Worm (Caenorhabditis elegans) whole organism, late embryonic: ENCODE measurements around the gene Y76B12C.6.

Source experiments
- C08G9.2 ChIP-seq: sonication (generic microtip); optimal IDR thresholded peaks from 2 replicates; lab custom pipeline; 2016; ENCODE audit warnings: mild to moderate bottlenecking, missing genetic modification characterization, moderate library complexity, missing compliant biosample characterization
- C38D4.7 ChIP-seq: fragments of 200-800 bp; sonication (Bioruptor generic); optimal IDR thresholded peaks from 2 replicates; lab custom pipeline; 2018; ENCODE audit warnings: mild to moderate bottlenecking, missing genetic modification characterization, moderate library complexity, missing compliant biosample characterization
- F13H6.1 ChIP-seq: sonication (generic microtip); optimal IDR thresholded peaks from 2 replicates; lab custom pipeline; 2016; ENCODE audit warnings: missing genetic modification characterization, missing compliant biosample characterization
- T23F11.4 ChIP-seq: fragments of 200-800 bp; sonication (Bioruptor generic); optimal IDR thresholded peaks from 2 replicates; lab custom pipeline; 2018; ENCODE audit warnings: mild to moderate bottlenecking, missing genetic modification characterization, missing compliant biosample characterization
- Y22D7AL.16 ChIP-seq: sonication (generic microtip); optimal IDR thresholded peaks from 2 replicates; lab custom pipeline; 2016; ENCODE audit warnings: missing genetic modification characterization, missing compliant biosample characterization
- ama-1 ChIP-seq: fragments of 150-350 bp; optimal IDR thresholded peaks from 2 replicates; lab custom pipeline; 2014
- ceh-14 ChIP-seq: sonication (generic microtip); optimal IDR thresholded peaks from 2 replicates; lab custom pipeline; 2016; ENCODE audit warnings: missing genotype, missing genetic modification characterization, missing compliant biosample characterization
- ceh-18 ChIP-seq: sonication (generic microtip); optimal IDR thresholded peaks from 2 replicates; lab custom pipeline; 2016; ENCODE audit warnings: missing genetic modification characterization, missing compliant biosample characterization
- ceh-19 ChIP-seq: fragments of 200-800 bp; sonication (Bioruptor generic); optimal IDR thresholded peaks from 2 replicates; lab custom pipeline; 2018; ENCODE audit warnings: mild to moderate bottlenecking, missing genetic modification characterization, missing compliant biosample characterization
- ceh-24 ChIP-seq: sonication (generic microtip); optimal IDR thresholded peaks from 2 replicates; lab custom pipeline; 2016; ENCODE audit warnings: mild to moderate bottlenecking, missing genetic modification characterization, missing compliant biosample characterization
- ceh-30 ChIP-seq: fragments of 150-350 bp; optimal IDR thresholded peaks from 2 replicates; lab custom pipeline; 2014; ENCODE audit warnings: missing biosample characterization, missing genetic modification characterization
- ceh-31 ChIP-seq: sonication (generic microtip); optimal IDR thresholded peaks from 2 replicates; lab custom pipeline; 2016; ENCODE audit warnings: missing genetic modification characterization, missing compliant biosample characterization
- ceh-34 ChIP-seq: sonication (generic microtip); optimal IDR thresholded peaks from 2 replicates; lab custom pipeline; 2016; ENCODE audit warnings: mild to moderate bottlenecking, missing genetic modification characterization, missing compliant biosample characterization
- ceh-48 ChIP-seq: sonication (generic microtip); optimal IDR thresholded peaks from 2 replicates; lab custom pipeline; 2016; ENCODE audit warnings: missing genetic modification characterization, inconsistent platforms, missing compliant biosample characterization
- ceh-6 ChIP-seq: fragments of 200-800 bp; sonication (Bioruptor generic); optimal IDR thresholded peaks from 2 replicates; lab custom pipeline; 2018; ENCODE audit warnings: mild to moderate bottlenecking, missing genetic modification characterization, missing compliant biosample characterization
- ceh-9 ChIP-seq: sonication (generic microtip); optimal IDR thresholded peaks from 2 replicates; lab custom pipeline; 2016; ENCODE audit warnings: mild to moderate bottlenecking, missing genetic modification characterization, inconsistent platforms, missing compliant biosample characterization
- dmd-4 ChIP-seq: sonication (generic microtip); optimal IDR thresholded peaks from 2 replicates; lab custom pipeline; 2016; ENCODE audit warnings: borderline replicate concordance, missing genetic modification characterization, missing compliant biosample characterization
- elt-2 ChIP-seq: sonication (generic microtip); optimal IDR thresholded peaks from 2 replicates; lab custom pipeline; 2016; ENCODE audit warnings: missing genetic modification reagents, missing genetic modification characterization, missing compliant biosample characterization
- elt-4 ChIP-seq: sonication (generic microtip); optimal IDR thresholded peaks from 2 replicates; lab custom pipeline; 2016; ENCODE audit warnings: missing genetic modification characterization, missing compliant biosample characterization
- ets-4 ChIP-seq: sonication (generic microtip); optimal IDR thresholded peaks from 2 replicates; lab custom pipeline; 2016; ENCODE audit warnings: missing genetic modification characterization, missing compliant biosample characterization
- eyg-1 ChIP-seq: sonication (generic microtip); optimal IDR thresholded peaks from 2 replicates; lab custom pipeline; 2016; ENCODE audit warnings: missing genotype, missing genetic modification characterization, missing compliant biosample characterization
- fax-1 ChIP-seq: sonication (generic microtip); optimal IDR thresholded peaks from 2 replicates; lab custom pipeline; 2016; ENCODE audit warnings: missing genotype, missing genetic modification characterization, missing compliant biosample characterization
- fkh-6 ChIP-seq: sonication (generic microtip); optimal IDR thresholded peaks from 2 replicates; lab custom pipeline; 2016; ENCODE audit warnings: missing genetic modification characterization, missing compliant biosample characterization
- gmeb-2 ChIP-seq: sonication (generic microtip); optimal IDR thresholded peaks from 2 replicates; lab custom pipeline; 2016; ENCODE audit warnings: missing genetic modification characterization, inconsistent platforms, missing compliant biosample characterization
- hlh-15 ChIP-seq: sonication (generic microtip); optimal IDR thresholded peaks from 2 replicates; lab custom pipeline; 2016; ENCODE audit warnings: missing genetic modification characterization, missing compliant biosample characterization
- hlh-30 ChIP-seq: sonication (generic microtip); optimal IDR thresholded peaks from 2 replicates; lab custom pipeline; 2017; ENCODE audit warnings: antibody characterized with exemption, missing genetic modification characterization, missing compliant biosample characterization; ENCODE audit not compliant: insufficient read depth
- hlh-8 ChIP-seq: sonication (generic microtip); optimal IDR thresholded peaks from 2 replicates; lab custom pipeline; 2016; ENCODE audit warnings: missing genotype, missing genetic modification characterization, missing compliant biosample characterization
- lim-6 ChIP-seq: sonication (generic microtip); optimal IDR thresholded peaks from 2 replicates; lab custom pipeline; 2016; ENCODE audit warnings: missing genetic modification characterization, missing compliant biosample characterization
- lin-11 ChIP-seq: fragments of 200-800 bp; sonication (Bioruptor generic); optimal IDR thresholded peaks from 2 replicates; lab custom pipeline; 2018; ENCODE audit warnings: mild to moderate bottlenecking, missing genetic modification characterization, missing compliant biosample characterization
- madf-2 ChIP-seq: sonication (generic microtip); optimal IDR thresholded peaks from 2 replicates; lab custom pipeline; 2017; ENCODE audit warnings: missing genetic modification characterization, missing compliant biosample characterization
- mec-3 ChIP-seq: sonication (generic microtip); optimal IDR thresholded peaks from 2 replicates; lab custom pipeline; 2016; ENCODE audit warnings: borderline replicate concordance, missing genetic modification characterization, missing compliant biosample characterization
- npax-4 ChIP-seq: sonication (generic microtip); optimal IDR thresholded peaks from 2 replicates; lab custom pipeline; 2016; ENCODE audit warnings: missing genetic modification characterization, missing compliant biosample characterization
- odd-2 ChIP-seq: sonication (generic microtip); optimal IDR thresholded peaks from 2 replicates; lab custom pipeline; 2017; ENCODE audit warnings: antibody characterized with exemption, mild to moderate bottlenecking, missing genetic modification characterization, missing compliant biosample characterization
- pat-9 ChIP-seq: fragments of 200-800 bp; sonication (Bioruptor generic); optimal IDR thresholded peaks from 2 replicates; lab custom pipeline; 2018; ENCODE audit warnings: mild to moderate bottlenecking, missing genetic modification characterization, moderate library complexity, missing compliant biosample characterization
- pax-1 ChIP-seq: fragments of 150-350 bp; optimal IDR thresholded peaks from 2 replicates; lab custom pipeline; 2014; ENCODE audit warnings: missing biosample characterization, missing genetic modification characterization
- pha-4 ChIP-seq: fragments of 150-350 bp; optimal IDR thresholded peaks from 2 replicates; lab custom pipeline; 2018; ENCODE audit warnings: missing biosample characterization, missing genetic modification reagents, missing genetic modification characterization
- pqm-1 ChIP-seq: sonication (generic microtip); optimal IDR thresholded peaks from 2 replicates; lab custom pipeline; 2016; ENCODE audit warnings: missing genetic modification characterization, missing compliant biosample characterization
- rnt-1 ChIP-seq: sonication (generic microtip); optimal IDR thresholded peaks from 2 replicates; lab custom pipeline; 2016; ENCODE audit warnings: missing genetic modification characterization, missing compliant biosample characterization
- sdc-2 ChIP-seq: sonication (generic microtip); optimal IDR thresholded peaks from 2 replicates; lab custom pipeline; 2016; ENCODE audit warnings: missing genotype, missing genetic modification characterization, missing compliant biosample characterization
- sox-4 ChIP-seq: sonication (generic microtip); optimal IDR thresholded peaks from 2 replicates; lab custom pipeline; 2017; ENCODE audit warnings: mild to moderate bottlenecking, missing genetic modification characterization, inconsistent platforms, missing compliant biosample characterization
- syd-9 ChIP-seq: sonication (generic microtip); optimal IDR thresholded peaks from 2 replicates; lab custom pipeline; 2016; ENCODE audit warnings: mild to moderate bottlenecking, missing genetic modification characterization, moderate library complexity, missing compliant biosample characterization
- tbx-2 ChIP-seq: sonication (generic microtip); optimal IDR thresholded peaks from 2 replicates; lab custom pipeline; 2016; ENCODE audit warnings: missing genetic modification characterization, missing compliant biosample characterization
- tbx-7 ChIP-seq: sonication (generic microtip); optimal IDR thresholded peaks from 2 replicates; lab custom pipeline; 2016; ENCODE audit warnings: missing genotype, missing genetic modification characterization, missing compliant biosample characterization
- unc-42 ChIP-seq: sonication (generic microtip); optimal IDR thresholded peaks from 2 replicates; lab custom pipeline; 2016; ENCODE audit warnings: missing genotype, missing genetic modification characterization, missing compliant biosample characterization
- unc-55 ChIP-seq: sonication (generic microtip); optimal IDR thresholded peaks from 2 replicates; lab custom pipeline; 2017; ENCODE audit warnings: missing biosample characterization, missing genetic modification reagents, missing genetic modification characterization
- unc-86 ChIP-seq: sonication (generic microtip); optimal IDR thresholded peaks from 2 replicates; lab custom pipeline; 2016; ENCODE audit warnings: missing genetic modification characterization, missing compliant biosample characterization
- zip-5 ChIP-seq: sonication (generic microtip); optimal IDR thresholded peaks from 2 replicates; lab custom pipeline; 2016; ENCODE audit warnings: missing genetic modification characterization, missing compliant biosample characterization
- ztf-16 ChIP-seq: sonication (generic microtip); optimal IDR thresholded peaks from 2 replicates; lab custom pipeline; 2017; ENCODE audit warnings: missing genetic modification characterization, missing compliant biosample characterization

Y76B12C.6 gene

DNA sequence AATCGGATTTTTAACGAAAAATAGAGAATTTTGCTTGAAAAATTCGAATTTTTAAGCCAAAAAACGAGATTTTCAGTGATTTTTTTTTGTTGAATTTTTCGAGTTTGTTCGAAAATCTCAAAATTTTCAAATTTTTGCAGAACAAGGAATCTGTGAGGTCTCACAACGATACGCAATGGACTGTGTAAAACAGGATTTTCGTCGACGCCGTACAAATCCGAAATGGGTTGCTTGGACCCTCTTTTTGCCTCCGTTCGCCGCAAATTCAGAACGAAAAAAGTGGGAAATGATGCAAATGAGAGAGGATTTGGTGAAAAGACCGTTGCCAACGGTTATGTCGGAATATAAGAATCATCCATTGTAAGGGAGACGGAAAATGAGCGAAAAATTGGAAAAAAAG lies 21.1 kb downstream of the Y76B12C.6 start:
- TF ChIP-seq tbx-7 (tag; lab: Kevin White, UChicago) (no peak), eyg-1 (tag; lab: Kevin White, UChicago) (no peak), hlh-8 (tag; lab: Kevin White, UChicago) (no peak), ceh-24 (tag; lab: Kevin White, UChicago) (no peak), pha-4 (no peak), hlh-30 (tag; lab: Kevin White, UChicago) (no peak), Y22D7AL.16 (tag; lab: Kevin White, UChicago) (no peak)

- no peak for TF ChIP-seq rnt-1 (tag; lab: Kevin White, UChicago)
- TF ChIP-seq ceh-9 (tag; lab: Kevin White, UChicago) = no peak
- TF ChIP-seq Y22D7AL.16 (tag; lab: Kevin White, UChicago) = no peak
Observed at ce11 chrIV:2008920-2009319, 27.7 kb downstream of the Y76B12C.6 start.

- peak; percentile 91 for TF ChIP-seq C08G9.2 (tag; lab: Kevin White, UChicago)
- TF ChIP-seq pha-4 = no peak
- no peak for TF ChIP-seq T23F11.4
- TF ChIP-seq ceh-18 (tag; lab: Kevin White, UChicago) = peak; percentile 48
- peak; percentile 80 for TF ChIP-seq tbx-7 (tag; lab: Kevin White, UChicago)
- TF ChIP-seq unc-55 (GFP tag; lab: Kevin White, UChicago) = peak; percentile 50
- peak; percentile 97 for TF ChIP-seq ceh-31 (tag; lab: Kevin White, UChicago)
- TF ChIP-seq pax-1 (tag; lab: Kevin White, UChicago) = no peak
- peak; percentile 78 for TF ChIP-seq F13H6.1 (tag; lab: Kevin White, UChicago)
- TF ChIP-seq ama-1 = no peak
- TF ChIP-seq dmd-4 (tag; lab: Kevin White, UChicago) = peak; percentile 69
- TF ChIP-seq pqm-1 (tag; lab: Kevin White, UChicago) = peak; percentile 47
- TF ChIP-seq Y22D7AL.16 (tag; lab: Kevin White, UChicago) = no peak
- peak; percentile 89 for TF ChIP-seq ceh-14
- no peak for TF ChIP-seq ceh-9 (tag; lab: Kevin White, UChicago)
- TF ChIP-seq npax-4 (tag; lab: Kevin White, UChicago) = no peak
- TF ChIP-seq ztf-16 (tag; lab: Kevin White, UChicago) = peak; percentile 59
- no peak for TF ChIP-seq C38D4.7 (GFP tag; lab: Kevin White, UChicago)
- peak; percentile 34 for TF ChIP-seq ceh-19 (GFP tag; lab: Kevin White, UChicago)
- TF ChIP-seq sox-4 (tag; lab: Kevin White, UChicago) = peak; percentile 12
- TF ChIP-seq pat-9 = no peak
- TF ChIP-seq eyg-1 (tag; lab: Kevin White, UChicago) = no peak
- peak; percentile 76 for TF ChIP-seq unc-42
- peak; percentile 9 for TF ChIP-seq ceh-48
- TF ChIP-seq madf-2 (tag; lab: Kevin White, UChicago) = peak; percentile 62
- TF ChIP-seq elt-4 (tag; lab: Kevin White, UChicago) = no peak
- peak; percentile 5 for TF ChIP-seq hlh-15 (tag; lab: Kevin White, UChicago)
- TF ChIP-seq ceh-6 = no peak
- TF ChIP-seq zip-5 (tag; lab: Kevin White, UChicago) = peak; percentile 87
- peak; percentile 65 for TF ChIP-seq ceh-34 (tag; lab: Kevin White, UChicago)
- peak; percentile 62 for TF ChIP-seq fkh-6 (tag; lab: Kevin White, UChicago)
- TF ChIP-seq unc-86 (tag; lab: Kevin White, UChicago) = peak; percentile 63
- TF ChIP-seq odd-2 (tag; lab: Kevin White, UChicago) = no peak
- no peak for TF ChIP-seq mec-3 (tag; lab: Kevin White, UChicago)
- TF ChIP-seq hlh-8 (tag; lab: Kevin White, UChicago) = peak; percentile 76
- peak; percentile 73 for TF ChIP-seq elt-2
- TF ChIP-seq lim-6 (tag; lab: Kevin White, UChicago) = peak; percentile 80
- TF ChIP-seq tbx-2 (tag; lab: Kevin White, UChicago) = peak; percentile 94
- peak; percentile 7 for TF ChIP-seq lin-11 (tag; lab: Kevin White, UChicago)
- TF ChIP-seq fax-1 (tag; lab: Kevin White, UChicago) = peak; percentile 82
- TF ChIP-seq syd-9 (tag; lab: Kevin White, UChicago) = peak; percentile 7
- no peak for TF ChIP-seq sdc-2 (tag; lab: Kevin White, UChicago)
- peak; percentile 34 for TF ChIP-seq gmeb-2 (tag; lab: Kevin White, UChicago)
- TF ChIP-seq ceh-30 (tag; lab: Kevin White, UChicago) = no peak
- TF ChIP-seq ets-4 = peak; percentile 87
Observed at ce11 chrIV:2032946-2033411, 51.8 kb downstream of the Y76B12C.6 start, which contains the start of gene cpsf-1. Gene cpsf-1, minus strand, starts transcription at chrIV:2032996.
